Worm (Caenorhabditis elegans): ENCODE results near the gene C16C8.4.
A peak's percentile ranks its signal among the peaks of the same experiment; 100 is the strongest.

The C16C8.4 gene

DNA sequence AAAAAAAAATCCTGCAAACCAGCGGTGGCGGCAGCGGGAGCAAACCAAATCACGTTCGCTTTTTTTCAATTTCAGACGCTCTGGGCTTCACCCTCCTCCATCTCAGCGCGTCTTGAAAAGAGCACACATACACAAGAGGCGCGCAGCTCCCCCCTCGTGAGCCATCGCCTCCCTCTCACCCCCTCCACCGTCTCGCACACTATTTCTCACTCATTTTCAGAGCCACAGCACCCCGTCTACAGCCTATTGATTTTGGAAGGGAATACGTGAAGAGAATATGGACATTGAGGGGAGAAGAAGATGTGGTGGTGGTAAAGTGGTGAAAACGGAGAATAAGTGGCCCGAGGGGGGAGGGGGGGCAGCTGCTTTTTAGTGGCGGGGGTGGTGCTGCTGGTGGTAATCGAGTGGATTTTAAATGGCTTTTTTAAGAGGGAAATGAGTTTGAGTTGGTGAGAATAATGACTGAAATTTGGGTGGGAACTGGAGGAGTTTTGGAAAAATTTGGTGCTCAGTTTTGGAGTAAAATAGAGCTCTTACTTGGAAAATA is 15.9 kb downstream of the C16C8.4 start:
- no peak for TF ChIP-seq cebp-1 (GFP tag; IDR thresholded peaks at IDR 0.05)
- peak; percentile 29 for TF ChIP-seq cebp-1 (tag; optimal IDR thresholded peaks at IDR 0.05)
- peak; percentile 56 for TF ChIP-seq ceh-27 (GFP tag; optimal IDR thresholded peaks at IDR 0.05)
- TF ChIP-seq mcd-1 (GFP tag; IDR thresholded peaks at IDR 0.05) = peak; percentile 40; the same call in 1 of the 2 replicates
- no peak for TF ChIP-seq bed-2 (GFP tag; IDR thresholded peaks at IDR 0.05)
- TF ChIP-seq attf-5 (GFP tag; optimal IDR thresholded peaks at IDR 0.05) = peak; percentile 34
- TF ChIP-seq sea-2 (GFP tag; IDR thresholded peaks at IDR 0.05) = no peak
- peak; percentile 55; the same call in 1 of the 2 replicates for TF ChIP-seq hmg-1.2 (GFP tag; IDR thresholded peaks at IDR 0.05)
- peak; percentile 92 for TF ChIP-seq zfh-2 (GFP tag; conservative IDR thresholded peaks at IDR 0.05)
- TF ChIP-seq egrh-3 (GFP tag; IDR thresholded peaks at IDR 0.05) = peak; percentile 57

DNA sequence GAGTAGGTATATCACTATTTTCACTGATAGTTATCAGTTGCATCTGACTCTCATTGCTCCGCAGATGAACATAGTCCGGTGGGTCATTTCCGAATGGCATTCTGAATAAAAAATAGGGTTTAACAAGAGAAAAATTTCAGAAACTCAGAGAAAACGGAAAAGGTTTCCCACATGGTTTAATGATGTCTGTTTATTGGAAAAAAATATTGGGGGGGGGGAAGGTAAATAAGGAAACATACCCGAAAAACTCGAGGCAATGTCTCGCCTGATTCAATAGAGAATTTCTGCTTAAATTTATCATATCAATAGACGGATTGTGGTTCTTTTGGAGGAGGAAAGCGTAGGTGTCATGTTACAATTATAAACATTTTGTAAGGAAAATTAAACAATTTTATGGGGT is 18.7 kb downstream of the C16C8.4 start, which contains the start of gene nep-11:
Gene nep-11, minus strand, starts transcription at position 101 of the 400 bp plus-strand sequence.
- TF ChIP-seq hmg-20 (GFP tag; IDR thresholded peaks at IDR 0.05) (no peak), F23B12.7 (tag; optimal IDR thresholded peaks at IDR 0.05; ENCODE audit: insufficient read depth) (no peak), fkh-3 (tag; optimal IDR thresholded peaks at IDR 0.05) (no peak), F37B4.10 (GFP tag; IDR thresholded peaks at IDR 0.05) (no peak), nhr-27 (tag; optimal IDR thresholded peaks at IDR 0.05) (no peak), hrde-1 (tag; optimal IDR thresholded peaks at IDR 0.05; ENCODE audit: borderline replicate concordance) (no peak), ceh-27 (GFP tag; optimal IDR thresholded peaks at IDR 0.05) (no peak), ztf-22 (GFP tag; optimal IDR thresholded peaks at IDR 0.05) (no peak), tlf-1 (GFP tag; optimal IDR thresholded peaks at IDR 0.05) (no peak), B0261.1 (tag; optimal IDR thresholded peaks at IDR 0.05) (no peak)

DNA sequence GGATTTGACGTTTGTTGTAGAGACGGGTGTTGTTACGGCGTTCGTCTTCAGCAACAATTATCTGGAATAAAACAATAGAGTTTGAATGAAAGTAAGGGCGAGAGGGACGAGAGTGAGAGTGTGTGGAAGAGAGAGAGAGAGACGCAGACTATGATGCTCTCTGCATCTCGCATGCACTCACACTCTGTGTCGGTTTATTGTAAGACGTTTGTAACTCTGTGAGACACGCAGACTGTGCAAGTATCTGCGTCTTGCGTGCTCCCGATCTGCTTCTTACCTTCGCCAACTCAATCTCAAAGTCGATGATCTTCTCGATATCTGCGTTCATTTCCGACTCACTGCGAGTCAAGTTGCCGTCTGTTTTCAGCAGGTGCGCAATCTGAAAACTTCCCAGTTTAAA is 21.2 kb downstream of the C16C8.4 start:
- TF ChIP-seq ceh-91 (GFP tag; IDR thresholded peaks at IDR 0.05) (no peak), ceh-27 (GFP tag; optimal IDR thresholded peaks at IDR 0.05) (no peak), aptf-3 (GFP tag; IDR thresholded peaks at IDR 0.05) (no peak), B0336.3 (GFP tag; IDR thresholded peaks at IDR 0.05) (no peak), let-526 (GFP tag; IDR thresholded peaks at IDR 0.05) (no peak), hmg-1.2 (GFP tag; IDR thresholded peaks at IDR 0.05) (peak; percentile 34; the same call in 1 of the 2 replicates)

DNA sequence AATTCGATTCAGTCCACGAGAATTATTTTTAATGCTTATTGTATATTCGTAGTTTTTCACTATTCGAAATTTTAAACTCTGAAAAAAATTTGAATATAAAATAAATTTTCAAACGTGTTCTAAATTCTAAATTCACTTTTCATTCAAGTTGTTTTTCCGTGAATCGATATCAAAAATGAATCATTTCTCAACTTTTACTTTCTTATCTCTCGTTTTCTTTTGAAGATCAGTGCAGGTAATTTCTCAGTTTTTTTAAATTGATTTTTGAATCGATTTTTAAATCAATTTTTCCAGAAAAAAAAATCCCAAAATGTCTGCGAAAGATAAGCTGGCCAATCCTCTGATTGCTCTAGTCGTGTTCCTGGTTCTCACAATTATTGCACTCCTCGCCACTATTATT is 27.7 kb downstream of the C16C8.4 start, which contains the start of gene nep-6:
Gene nep-6, plus strand, starts transcription at position 301 of the 400 bp plus-strand sequence.
- TF ChIP-seq F33H1.4 (GFP tag; IDR thresholded peaks at IDR 0.05) (no peak), pbrm-1 (GFP tag; IDR thresholded peaks at IDR 0.05) (no peak), xnd-1 (tag; optimal IDR thresholded peaks at IDR 0.05) (no peak), C06A6.2 (GFP tag; conservative IDR thresholded peaks at IDR 0.05) (no peak), cebp-2 (GFP tag; IDR thresholded peaks at IDR 0.05) (no peak)

DNA sequence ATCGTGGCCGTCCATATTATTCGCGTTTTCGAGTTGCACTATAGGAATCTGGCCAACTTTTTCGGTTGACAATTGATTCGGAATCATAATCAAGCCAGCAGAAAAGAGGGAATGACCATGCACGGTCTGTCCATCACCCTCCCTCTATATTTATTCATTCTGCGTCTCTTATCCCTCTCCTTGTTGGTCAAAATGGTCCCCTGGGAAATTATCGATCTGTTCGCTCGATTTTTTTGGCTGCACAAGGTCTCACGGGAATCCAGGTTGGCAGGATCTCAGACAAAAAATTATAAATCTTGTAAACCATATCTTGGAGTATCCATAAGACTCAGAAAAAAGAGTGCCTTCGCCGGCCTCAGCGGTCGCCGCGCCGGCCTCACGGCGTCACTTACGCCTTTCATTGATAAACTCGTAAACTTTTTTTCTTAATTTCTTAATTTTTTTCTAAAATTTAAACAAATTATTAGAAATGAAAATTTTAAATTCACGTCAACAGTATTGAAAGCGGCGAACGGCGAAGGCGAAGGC is 29.7 kb downstream of the C16C8.4 start, which contains the start of the genes F18A12.7 and F18A12.2:
Gene F18A12.7, minus strand, starts transcription at position 101 of the 528 bp plus-strand sequence.
Gene F18A12.2, plus strand, starts transcription at position 478 of the 528 bp plus-strand sequence.
- TF ChIP-seq F57C9.4 (tag; optimal IDR thresholded peaks at IDR 0.05) (no peak), aptf-2 (GFP tag; conservative IDR thresholded peaks at IDR 0.05) (peak; percentile 67; the same call in 1 of the 2 replicates)
